Worm (Caenorhabditis elegans) whole organism, mixed stage, embryonic: Measurements from ENCODE around the gene F07H5.13.

Source experiments
- elt-3 ChIP-seq: fragments of 150-350 bp; optimal IDR thresholded peaks from 2 replicates; lab custom pipeline; 2014; ENCODE audit warnings: missing biosample characterization, missing genetic modification characterization
- unc-62 ChIP-seq: fragments of 150-350 bp; optimal IDR thresholded peaks from 2 replicates; lab custom pipeline; 2014; ENCODE audit warnings: missing biosample characterization, missing genetic modification reagents, missing genetic modification characterization

DNA sequence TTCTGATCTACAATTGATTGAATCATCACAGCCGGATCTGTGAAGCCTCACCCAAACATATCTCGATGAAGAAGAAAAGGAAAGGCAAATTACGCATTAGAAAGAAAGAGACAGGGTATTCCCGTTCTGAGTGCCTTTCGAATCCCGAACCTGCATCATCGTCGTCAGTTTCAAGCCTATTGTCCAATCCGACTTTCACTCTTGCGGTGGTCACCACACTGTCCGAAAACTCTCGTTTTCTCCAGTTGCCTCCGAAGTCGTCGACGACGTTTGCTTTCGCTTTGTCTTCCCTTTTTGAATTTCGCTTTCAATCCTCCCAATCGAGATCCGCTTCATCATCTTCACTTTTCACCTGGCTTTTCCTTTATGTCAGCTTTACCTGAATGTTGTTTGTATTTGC is 41.3 kb upstream of the F07H5.13 start:
- no peak for TF ChIP-seq elt-3 (tag; lab: Kevin White, UChicago)
- no peak for TF ChIP-seq unc-62
